Fruit fly (Drosophila melanogaster) whole organism, adult: ENCODE results near the gene CG31517.

Experiments
- CG12768 ChIP-seq: fragments of 200-800 bp; sonication (Bioruptor generic); optimal IDR thresholded peaks from 2 replicates; lab custom pipeline; 2017; ENCODE audit warnings: missing biosample characterization, missing genetic modification characterization, mild to moderate bottlenecking, moderate library complexity, missing genetic modification reagents
- CG5204 ChIP-seq: fragments of 200-800 bp; sonication (Bioruptor generic); optimal IDR thresholded peaks from 2 replicates; lab custom pipeline; 2016; ENCODE audit warnings: missing biosample characterization, missing genetic modification characterization
- CG7101 ChIP-seq: fragments of 200-800 bp; sonication (Bioruptor generic); optimal IDR thresholded peaks from 2 replicates; lab custom pipeline; 2018; ENCODE audit warnings: missing biosample characterization, mild to moderate bottlenecking, missing genetic modification characterization, moderate library complexity
- Mnt ChIP-seq: fragments of 200-800 bp; sonication (Bioruptor generic); optimal IDR thresholded peaks from 2 replicates; lab custom pipeline; 2016; ENCODE audit warnings: missing biosample characterization, mild to moderate bottlenecking, missing genetic modification characterization
- cic ChIP-seq: fragments of 200-800 bp; sonication (Bioruptor generic); optimal IDR thresholded peaks from 2 replicates; lab custom pipeline; 2017; ENCODE audit warnings: missing biosample characterization, mild to moderate bottlenecking, missing genetic modification characterization, moderate library complexity
- tj ChIP-seq: fragments of 200-800 bp; sonication (Bioruptor generic); optimal IDR thresholded peaks from 3 replicates; lab custom pipeline; 2017; ENCODE audit warnings: missing biosample characterization, mild to moderate bottlenecking, missing genetic modification characterization, moderate library complexity
- toe ChIP-seq: fragments of 200-800 bp; sonication (Bioruptor generic); optimal IDR thresholded peaks from 2 replicates; lab custom pipeline; 2016; ENCODE audit warnings: missing biosample characterization, missing genetic modification characterization

DNA sequence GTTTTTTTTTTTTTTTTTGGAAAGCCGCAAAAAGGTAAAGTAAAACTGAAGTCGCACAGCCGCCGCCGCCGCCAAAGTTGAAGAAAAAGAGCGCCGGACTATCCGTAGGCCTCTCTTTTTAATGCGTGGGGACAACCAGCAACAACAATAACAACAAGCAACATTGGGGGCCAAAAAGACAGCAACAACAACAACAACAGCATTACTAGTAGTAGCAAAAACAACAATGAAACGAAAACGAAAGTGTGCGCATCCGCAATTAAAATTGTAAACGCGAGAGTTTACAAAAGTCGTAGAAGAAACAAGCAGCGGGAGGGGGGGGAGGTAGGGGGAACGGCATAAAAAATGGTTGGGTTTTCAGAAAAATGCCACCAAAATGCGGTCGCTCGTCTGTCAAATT lies 47.7 kb downstream of the CG31517 start:
- TF ChIP-seq Mnt (GFP tag; lab: Kevin White, UChicago) (no peak), toe (GFP tag; lab: Kevin White, UChicago) (no peak), CG7101 (no peak), cic (GFP tag; lab: Kevin White, UChicago) (no peak), CG5204 (GFP tag; lab: Kevin White, UChicago) (no peak), CG12768 (no peak), tj (GFP tag; lab: Kevin White, UChicago) (no peak)
